Fruit fly (Drosophila melanogaster) whole organism, embryonic: ENCODE results near the gene Awh.

ENCODE experiments used
- Ada2b ChIP-seq: fragments of 200-800 bp; sonication (Bioruptor generic); IDR thresholded peaks from 2 replicates; pipeline ENCODE4 v1.3.6; 2022; ENCODE audit warnings: missing biosample characterization, missing genetic modification characterization
- B-H2 ChIP-seq: fragments of 200-800 bp; sonication (Bioruptor generic); optimal IDR thresholded peaks from 2 replicates; lab custom pipeline; 2018; ENCODE audit warnings: missing biosample characterization, mild to moderate bottlenecking, missing genetic modification characterization
- Bdp1 ChIP-seq: fragments of 200-800 bp; sonication (Bioruptor generic); optimal IDR thresholded peaks from 3 replicates; lab custom pipeline; 2016; ENCODE audit warnings: missing biosample characterization, missing genetic modification characterization
- CG10274 ChIP-seq: fragments of 200-800 bp; sonication (Bioruptor generic); optimal IDR thresholded peaks from 3 replicates; lab custom pipeline; 2017; ENCODE audit warnings: missing biosample characterization, mild to moderate bottlenecking, missing genetic modification characterization
- CG10654 ChIP-seq: fragments of 200-800 bp; sonication (Bioruptor generic); optimal IDR thresholded peaks from 2 replicates; lab custom pipeline; 2016; ENCODE audit warnings: missing biosample characterization, missing genetic modification characterization
- CG11085 ChIP-seq: fragments of 200-800 bp; sonication (Bioruptor generic); IDR thresholded peaks from 2 replicates; pipeline ENCODE4 v1.3.6; 2022; ENCODE audit warnings: missing biosample characterization, missing genetic modification characterization
- CG13123 ChIP-seq: fragments of 200-800 bp; sonication (Bioruptor generic); optimal IDR thresholded peaks from 2 replicates; lab custom pipeline; 2016; ENCODE audit warnings: missing biosample characterization, missing genetic modification characterization
- CG14667 ChIP-seq: fragments of 200-800 bp; sonication (Bioruptor generic); IDR thresholded peaks from 2 replicates; pipeline ENCODE4 v1.3.6; 2022; ENCODE audit warnings: missing biosample characterization, missing genetic modification characterization
- CG15011 ChIP-seq: fragments of 200-800 bp; sonication (Bioruptor generic); optimal IDR thresholded peaks from 3 replicates; lab custom pipeline; 2018; ENCODE audit warnings: missing biosample characterization, mild to moderate bottlenecking, missing genetic modification characterization
- CG16813 ChIP-seq: fragments of 200-800 bp; sonication (Bioruptor generic); IDR thresholded peaks from 3 replicates; pipeline ENCODE4 v1.3.6; 2022; ENCODE audit warnings: missing biosample characterization, missing genetic modification characterization; ENCODE audit not compliant: partially characterized antibody
- CG18011 ChIP-seq: fragments of 200-800 bp; sonication (Bioruptor generic); optimal IDR thresholded peaks from 2 replicates; lab custom pipeline; 2017; ENCODE audit warnings: missing biosample characterization, missing genetic modification characterization, mild to moderate bottlenecking, moderate library complexity, missing genotype
- CG2889 ChIP-seq: fragments of 200-800 bp; sonication (Bioruptor generic); IDR thresholded peaks from 3 replicates; pipeline ENCODE4 v1.3.6; 2022; ENCODE audit warnings: missing biosample characterization, missing genetic modification characterization
- CG3847 ChIP-seq: fragments of 200-800 bp; sonication (Bioruptor generic); IDR thresholded peaks from 2 replicates; pipeline ENCODE4 v1.3.6; 2022; ENCODE audit warnings: missing biosample characterization, missing genetic modification characterization
- CG8290 ChIP-seq, 3 experiments: fragments of 200-800 bp; sonication (Bioruptor generic); optimal IDR thresholded peaks; 2 replicates each; lab custom pipeline; 2016 to 2019; ENCODE audit warnings: missing biosample characterization in 3 of 3, missing genetic modification characterization in 3 of 3, mild to moderate bottlenecking in 2 of 3, moderate library complexity in 1 of 3
- CG8765 ChIP-seq: fragments of 200-800 bp; sonication (Bioruptor generic); IDR thresholded peaks from 2 replicates; pipeline ENCODE4 v1.3.6; 2022; ENCODE audit warnings: missing biosample characterization, missing genetic modification characterization
- CG8944 ChIP-seq: fragments of 200-800 bp; sonication (Bioruptor generic); optimal IDR thresholded peaks from 3 replicates; lab custom pipeline; 2016; ENCODE audit warnings: missing biosample characterization, missing genetic modification characterization
- Deaf1 ChIP-seq: fragments of 200-800 bp; optimal IDR thresholded peaks from 3 replicates; lab custom pipeline; 2019; ENCODE audit warnings: missing biosample characterization, mild to moderate bottlenecking, missing genetic modification characterization, moderate library complexity
- Dip3 ChIP-seq: fragments of 200-800 bp; sonication (Bioruptor generic); optimal IDR thresholded peaks from 3 replicates; lab custom pipeline; 2016; ENCODE audit warnings: missing biosample characterization, missing genetic modification characterization
- Elba2 ChIP-seq: fragments of 200-800 bp; sonication (Bioruptor generic); optimal IDR thresholded peaks from 3 replicates; lab custom pipeline; 2016; ENCODE audit warnings: missing biosample characterization, missing genetic modification characterization
- Ets65A ChIP-seq: fragments of 200-800 bp; sonication (Bioruptor generic); peaks from one replicate; lab custom pipeline; 2016; ENCODE audit warnings: missing biosample characterization, missing genetic modification characterization
- GATAe ChIP-seq: fragments of 200-800 bp; sonication (Bioruptor generic); conservative IDR thresholded peaks from 2 replicates; pipeline ENCODE4 v1.3.6; 2022; ENCODE audit warnings: missing biosample characterization, missing genetic modification characterization
- HLH3B ChIP-seq: fragments of 200-800 bp; sonication (Bioruptor generic); IDR thresholded peaks from 2 replicates; pipeline ENCODE4 v1.3.6; 2022; ENCODE audit warnings: missing biosample characterization, missing genetic modification characterization
- Meics ChIP-seq: fragments of 200-800 bp; sonication (Bioruptor generic); optimal IDR thresholded peaks from 2 replicates; lab custom pipeline; 2017; ENCODE audit warnings: missing biosample characterization, mild to moderate bottlenecking, missing genetic modification characterization
- Nf-YB ChIP-seq: fragments of 200-800 bp; sonication (Bioruptor generic); optimal IDR thresholded peaks from 3 replicates; lab custom pipeline; 2019; ENCODE audit warnings: missing biosample characterization, mild to moderate bottlenecking, missing genetic modification characterization, moderate library complexity
- Pdp1 ChIP-seq, 2 experiments: fragments of 200-800 bp; sonication (Bioruptor generic); optimal IDR thresholded peaks; 3 replicates each; lab custom pipeline; 2016; ENCODE audit warnings: missing biosample characterization in 2 of 2, missing genetic modification characterization in 2 of 2, mild to moderate bottlenecking in 1 of 2, moderate library complexity in 1 of 2
- Side ChIP-seq: fragments of 200-800 bp; sonication (Bioruptor generic); optimal IDR thresholded peaks from 2 replicates; lab custom pipeline; 2016; ENCODE audit warnings: missing biosample characterization, missing genetic modification characterization
- Six4 ChIP-seq: fragments of 200-800 bp; sonication (Bioruptor generic); optimal IDR thresholded peaks from 2 replicates; lab custom pipeline; 2016; ENCODE audit warnings: missing biosample characterization, missing genetic modification characterization
- Tbp ChIP-seq: fragments of >200 bp; optimal IDR thresholded peaks from 2 replicates; lab custom pipeline; 2018; ENCODE audit warnings: missing biosample characterization, missing genetic modification characterization
- bsh ChIP-seq, 2 experiments: fragments of 200-800 bp; sonication (Bioruptor generic); optimal IDR thresholded peaks; 2 replicates each; lab custom pipeline; 2017 to 2018; ENCODE audit warnings: mild to moderate bottlenecking in 2 of 2, missing biosample characterization in 2 of 2, missing genetic modification characterization in 2 of 2, moderate library complexity in 1 of 2
- dmrt99B ChIP-seq: fragments of 200-800 bp; sonication (Bioruptor generic); optimal IDR thresholded peaks from 2 replicates; lab custom pipeline; 2018; ENCODE audit warnings: missing biosample characterization, mild to moderate bottlenecking, missing genetic modification characterization, moderate library complexity
- ems ChIP-seq: fragments of 200-800 bp; sonication (Bioruptor generic); optimal IDR thresholded peaks from 3 replicates; lab custom pipeline; 2016; ENCODE audit warnings: missing biosample characterization, missing genetic modification characterization
- fd64A ChIP-seq: fragments of 200-800 bp; sonication (Bioruptor generic); optimal IDR thresholded peaks from 3 replicates; lab custom pipeline; 2018; ENCODE audit warnings: missing biosample characterization, mild to moderate bottlenecking, missing genetic modification characterization
- fu2 ChIP-seq: fragments of 200-800 bp; sonication (Bioruptor generic); optimal IDR thresholded peaks from 2 replicates; lab custom pipeline; 2016; ENCODE audit warnings: missing biosample characterization, missing genetic modification characterization
- gce ChIP-seq: fragments of 200-800 bp; sonication (Bioruptor generic); IDR thresholded peaks from 3 replicates; pipeline ENCODE4 v1.3.6; 2022; ENCODE audit warnings: missing biosample characterization, missing genetic modification characterization
- gsb-n ChIP-seq: fragments of 200-800 bp; sonication (Bioruptor generic); optimal IDR thresholded peaks from 3 replicates; lab custom pipeline; 2018; ENCODE audit warnings: missing biosample characterization, mild to moderate bottlenecking, missing genetic modification characterization
- inv ChIP-seq: fragments of 200-800 bp; sonication (Bioruptor generic); IDR thresholded peaks from 2 replicates; pipeline ENCODE4 v1.3.6; 2022; ENCODE audit warnings: missing biosample characterization, missing genetic modification characterization; ENCODE audit not compliant: partially characterized antibody
- kah ChIP-seq: fragments of 200-800 bp; sonication (Bioruptor generic); optimal IDR thresholded peaks from 2 replicates; lab custom pipeline; 2018; ENCODE audit warnings: missing biosample characterization, mild to moderate bottlenecking, missing genetic modification characterization
- lbe ChIP-seq: fragments of 200-800 bp; sonication (Bioruptor generic); optimal IDR thresholded peaks from 2 replicates; lab custom pipeline; 2016; ENCODE audit warnings: missing biosample characterization, mild to moderate bottlenecking, missing genetic modification characterization
- mld ChIP-seq: fragments of 200-800 bp; sonication (Bioruptor generic); IDR thresholded peaks from 3 replicates; pipeline ENCODE4 v1.3.6; 2022; ENCODE audit warnings: missing biosample characterization, missing genetic modification characterization; ENCODE audit not compliant: partially characterized antibody
- nom ChIP-seq: fragments of 200-800 bp; sonication (Bioruptor generic); optimal IDR thresholded peaks from 2 replicates; lab custom pipeline; 2017; ENCODE audit warnings: missing biosample characterization, missing genetic modification characterization, mild to moderate bottlenecking, moderate library complexity, missing genetic modification reagents
- onecut ChIP-seq: fragments of 200-800 bp; sonication (Bioruptor generic); IDR thresholded peaks from 2 replicates; pipeline ENCODE4 v1.3.6; 2022; ENCODE audit warnings: missing biosample characterization, missing genetic modification characterization
- pb ChIP-seq: fragments of 200-800 bp; sonication (Bioruptor generic); optimal IDR thresholded peaks from 3 replicates; lab custom pipeline; 2016; ENCODE audit warnings: missing biosample characterization, missing genetic modification characterization
- sc ChIP-seq, 3 experiments: fragments of >200 bp in 2 of 3; fragments of 200-800 bp in 1 of 3; sonication (Bioruptor generic) in 1 of 3; optimal IDR thresholded peaks; 2 replicates in 2 of 3; 3 replicates in 1 of 3; lab custom pipeline; 2017; ENCODE audit warnings: mild to moderate bottlenecking in 1 of 3, missing biosample characterization in 1 of 3, missing genetic modification characterization in 1 of 3, missing genetic modification reagents in 1 of 3
- slbo ChIP-seq: fragments of 200-800 bp; sonication (Bioruptor generic); IDR thresholded peaks from 2 replicates; pipeline ENCODE4 v1.3.6; 2022; ENCODE audit warnings: missing biosample characterization, missing genetic modification characterization
- slp2 ChIP-seq: fragments of 200-800 bp; sonication (Bioruptor generic); optimal IDR thresholded peaks from 2 replicates; lab custom pipeline; 2016; ENCODE audit warnings: missing biosample characterization, missing genetic modification characterization
- usp ChIP-seq: fragments of >200 bp; optimal IDR thresholded peaks from 2 replicates; lab custom pipeline; 2017; ENCODE audit warnings: missing biosample characterization, missing genetic modification characterization
- wek ChIP-seq: fragments of 200-800 bp; sonication (Bioruptor generic); optimal IDR thresholded peaks from 3 replicates; lab custom pipeline; 2018; ENCODE audit warnings: missing biosample characterization, mild to moderate bottlenecking, missing genetic modification characterization, moderate library complexity

Gene Awh

DNA sequence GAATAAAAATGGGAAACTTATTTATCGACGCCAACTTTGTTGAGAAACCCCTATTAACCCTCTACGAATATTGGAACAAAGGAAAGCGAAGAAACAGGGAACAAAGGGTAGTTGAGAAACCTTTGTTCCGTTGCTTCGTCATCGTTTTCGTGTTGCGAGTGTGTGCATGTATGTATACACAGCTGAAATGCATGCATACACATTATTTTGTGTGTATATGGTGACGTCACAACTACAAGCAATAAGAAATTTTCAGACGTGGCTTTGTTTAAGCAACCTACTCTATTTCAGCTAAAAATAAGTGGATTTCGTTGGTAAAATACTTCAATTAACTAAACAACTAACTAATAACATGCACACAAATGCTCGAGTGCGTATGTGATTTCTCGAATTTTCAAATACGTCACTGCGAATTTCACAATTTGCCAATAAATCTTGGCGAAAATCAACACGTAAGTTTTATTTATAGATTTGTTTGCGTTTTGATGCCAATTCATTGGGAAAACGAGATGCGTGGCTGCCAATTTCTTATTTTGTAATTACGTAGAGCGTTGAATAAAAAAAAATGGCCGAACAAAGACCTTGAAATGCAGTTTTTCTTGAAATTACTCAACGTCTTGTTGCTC, 56.0 kb downstream of the Awh start (continued):
- TF ChIP-seq Elba2 (GFP tag; lab: Kevin White, UChicago): peak; percentile 46
- TF ChIP-seq GATAe (GFP tag; lab: Robert Waterston, UW): no peak
- no peak for TF ChIP-seq CG8290 (GFP tag; optimal IDR thresholded peaks at IDR 0.05; lab: Kevin White, UChicago)
- TF ChIP-seq CG8290 (tag; optimal IDR thresholded peaks at IDR 0.05; lab: Kevin White, UChicago): peak in 1 of 2 experiments; percentile 4
- peak; percentile 3 for TF ChIP-seq ems (GFP tag; lab: Kevin White, UChicago)
- TF ChIP-seq Side (GFP tag; lab: Kevin White, UChicago): no peak
- no peak for TF ChIP-seq Tbp
- TF ChIP-seq fd64A: no peak
- TF ChIP-seq CG16813 (GFP tag; lab: Robert Waterston, UW): no peak
- TF ChIP-seq onecut: no peak
- no peak for TF ChIP-seq Bdp1 (GFP tag; lab: Kevin White, UChicago)
- no peak for TF ChIP-seq slbo (GFP tag; lab: Robert Waterston, UW)
- TF ChIP-seq Pdp1 (GFP tag; optimal IDR thresholded peaks at IDR 0.05; lab: Kevin White, UChicago): peak in 1 of 2 experiments; percentile 41
- peak; percentile 90 for TF ChIP-seq nom (GFP tag; lab: Kevin White, UChicago)
- no peak for TF ChIP-seq gce (GFP tag; lab: Robert Waterston, UW)
- TF ChIP-seq wek (GFP tag; lab: Kevin White, UChicago): peak; percentile 27

dm6 chr3L:3902491-3903198, 56.6 kb downstream of the Awh start, which contains the start of gene Ubi-p63E:
Gene Ubi-p63E, minus strand, starts transcription at chr3L:3903184.
- TF ChIP-seq kah (GFP tag; lab: Kevin White, UChicago) (no peak), HLH3B (no peak), slp2 (GFP tag; lab: Kevin White, UChicago) (peak; percentile 80), CG13123 (GFP tag; lab: Kevin White, UChicago) (no peak), CG11085 (no peak), Deaf1 (tag; lab: Kevin White, UChicago) (no peak), CG8765 (no peak), CG2889 (no peak), CG3847 (no peak), sc (optimal IDR thresholded peaks at IDR 0.05; lab: Kevin White, UChicago) (no peak), sc (GFP tag; optimal IDR thresholded peaks at IDR 0.05; lab: Kevin White, UChicago) (peak; percentile 44), B-H2 (GFP tag; lab: Kevin White, UChicago) (peak; percentile 82), Meics (GFP tag; lab: Kevin White, UChicago) (peak; percentile 72), CG15011 (GFP tag; lab: Kevin White, UChicago) (peak; percentile 27), lbe (GFP tag; lab: Kevin White, UChicago) (peak; percentile 60), nom (GFP tag; lab: Kevin White, UChicago) (peak; percentile 76), Six4 (peak; percentile 50), pb (GFP tag; lab: Kevin White, UChicago) (peak; percentile 60), CG18011 (no peak), usp (GFP tag; lab: Kevin White, UChicago) (no peak), CG10274 (GFP tag; lab: Kevin White, UChicago) (peak; percentile 8), inv (GFP tag; lab: Robert Waterston, UW) (no peak), CG10654 (peak; percentile 57), gsb-n (tag; lab: Kevin White, UChicago) (peak; percentile 50), fu2 (peak; percentile 70), Dip3 (GFP tag; lab: Kevin White, UChicago) (peak; percentile 39), CG14667 (GFP tag; lab: Robert Waterston, UW) (no peak), dmrt99B (tag; lab: Kevin White, UChicago) (peak; percentile 64), Ada2b (GFP tag; lab: Robert Waterston, UW) (no peak), bsh (GFP tag; optimal IDR thresholded peaks at IDR 0.05; lab: Kevin White, UChicago) (peak in 1 of 2 experiments; percentile 62), Ets65A (GFP tag; lab: Kevin White, UChicago) (peak; percentile 96), Bdp1 (GFP tag; lab: Kevin White, UChicago) (peak; percentile 12), mld (GFP tag; lab: Robert Waterston, UW) (no peak), Nf-YB (peak; percentile 35), CG8944 (GFP tag; lab: Kevin White, UChicago) (peak; percentile 52)
